Worm (Caenorhabditis elegans) whole organism, mixed stage, embryonic: ENCODE data around the gene mrpl-1.
A peak's percentile ranks its signal among the peaks of the same experiment; 100 is the strongest.

Experiments
- cnd-1 ChIP-seq: fragments of 200-800 bp; sonication (Bioruptor generic); optimal IDR thresholded peaks from 2 replicates; lab custom pipeline; 2018; ENCODE audit warnings: mild to moderate bottlenecking, missing genetic modification characterization, missing compliant biosample characterization
- elt-1 ChIP-seq: sonication (generic microtip); optimal IDR thresholded peaks from 2 replicates; lab custom pipeline; 2017; ENCODE audit warnings: missing genetic modification characterization, mild to moderate bottlenecking, missing compliant biosample characterization, antibody characterized with exemption, moderate library complexity, borderline replicate concordance; ENCODE audit not compliant: insufficient read depth
- elt-3 ChIP-seq: fragments of 150-350 bp; optimal IDR thresholded peaks from 2 replicates; lab custom pipeline; 2014; ENCODE audit warnings: missing biosample characterization, missing genetic modification characterization
- lsy-2 ChIP-seq: fragments of 150-350 bp; optimal IDR thresholded peaks from 2 replicates; lab custom pipeline; 2014; ENCODE audit warnings: missing biosample characterization, missing genetic modification characterization
- mep-1 ChIP-seq: fragments of 150-350 bp; optimal IDR thresholded peaks from 2 replicates; lab custom pipeline; 2017; ENCODE audit warnings: missing biosample characterization, missing genetic modification reagents, missing genetic modification characterization, inconsistent platforms
- nhr-12 ChIP-seq: fragments of 150-350 bp; optimal IDR thresholded peaks from 2 replicates; lab custom pipeline; 2014; ENCODE audit warnings: missing biosample characterization, missing genetic modification characterization
- pha-4 ChIP-seq: fragments of 150-350 bp; optimal IDR thresholded peaks from 2 replicates; lab custom pipeline; 2018; ENCODE audit warnings: missing biosample characterization, missing genetic modification reagents, missing genetic modification characterization
- snpc-4 ChIP-seq: fragments of 150-350 bp; optimal IDR thresholded peaks from 2 replicates; lab custom pipeline; 2014; ENCODE audit warnings: missing biosample characterization, missing genetic modification characterization
- unc-39 ChIP-seq: fragments of 150-350 bp; optimal IDR thresholded peaks from 2 replicates; lab custom pipeline; 2014; ENCODE audit warnings: missing biosample characterization, missing genetic modification characterization
- unc-62 ChIP-seq: fragments of 150-350 bp; optimal IDR thresholded peaks from 2 replicates; lab custom pipeline; 2014; ENCODE audit warnings: missing biosample characterization, missing genetic modification reagents, missing genetic modification characterization
- zip-8 ChIP-seq: fragments of 150-350 bp; optimal IDR thresholded peaks from 2 replicates; lab custom pipeline; 2014; ENCODE audit warnings: missing biosample characterization, missing genetic modification characterization
- ztf-11 ChIP-seq: fragments of 150-350 bp; optimal IDR thresholded peaks from 2 replicates; lab custom pipeline; 2014; ENCODE audit warnings: missing biosample characterization, missing genetic modification characterization

DNA sequence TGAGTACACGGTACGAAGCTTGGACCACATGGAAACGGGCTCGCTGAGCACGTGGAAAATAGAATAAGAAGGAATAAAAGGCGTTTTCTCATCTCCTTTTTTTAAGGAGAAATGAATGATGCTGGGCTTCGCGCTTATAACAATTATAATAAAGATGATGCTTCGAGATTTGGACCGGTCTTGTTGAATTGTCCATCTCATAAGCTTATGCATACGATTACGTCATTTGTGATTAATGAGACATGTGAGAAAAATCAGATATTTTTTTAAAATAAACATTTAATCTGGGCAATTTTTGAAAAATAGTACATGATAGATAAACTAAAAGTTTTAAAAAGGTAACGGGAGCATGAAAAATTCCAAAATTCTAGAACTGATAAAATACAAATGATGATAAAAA is 47.7 kb upstream of the mrpl-1 start, which contains the start of gene C46A5.4:
- TF ChIP-seq pha-4 (tag; lab: Kevin White, UChicago) = no peak
- no peak for TF ChIP-seq ztf-11 (tag; lab: Kevin White, UChicago)
- TF ChIP-seq unc-62 (GFP tag; lab: Kevin White, UChicago) = no peak
- TF ChIP-seq zip-8 (tag; lab: Kevin White, UChicago) = peak; percentile 57
- no peak for TF ChIP-seq snpc-4 (tag; lab: Kevin White, UChicago)
- TF ChIP-seq elt-3 (tag; lab: Kevin White, UChicago) = no peak
- no peak for TF ChIP-seq unc-39 (tag; lab: Kevin White, UChicago)
- TF ChIP-seq elt-1 (tag; lab: Kevin White, UChicago) = no peak
- TF ChIP-seq lsy-2 = no peak
- TF ChIP-seq cnd-1 (tag; lab: Kevin White, UChicago) = no peak
- TF ChIP-seq nhr-12 (tag; lab: Kevin White, UChicago) = no peak
- TF ChIP-seq mep-1 = no peak
